Worm (Caenorhabditis elegans): ENCODE results near the gene M195.2.

The M195.2 gene

DNA sequence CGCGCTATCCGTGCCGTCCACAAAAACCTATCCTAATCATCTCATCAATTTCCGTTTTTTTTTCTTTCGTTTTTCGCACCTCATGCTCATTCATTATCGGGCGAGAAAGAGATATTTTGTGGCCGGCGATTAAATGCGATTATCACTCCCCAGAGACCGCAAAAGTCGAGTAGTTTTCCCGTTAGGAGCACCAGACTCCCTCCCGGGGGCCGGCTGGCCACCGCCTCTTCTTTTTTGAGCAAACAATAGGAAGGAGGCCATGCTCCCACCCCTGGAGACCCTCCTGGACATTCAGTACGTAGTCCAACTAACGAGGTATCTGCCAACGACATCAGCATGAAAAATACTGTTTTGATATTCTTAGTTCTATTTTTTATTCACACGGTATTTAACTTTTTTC lies at the start of gene M195.2:
Gene M195.2, plus strand, starts transcription at position 301 of the 400 bp plus-strand sequence.
- no peak for TF ChIP-seq him-1 (tag; optimal IDR thresholded peaks at IDR 0.05)
- TF ChIP-seq W03F9.2 (tag; optimal IDR thresholded peaks at IDR 0.05): no peak
- no peak for TF ChIP-seq dao-5 (tag; optimal IDR thresholded peaks at IDR 0.05)

DNA sequence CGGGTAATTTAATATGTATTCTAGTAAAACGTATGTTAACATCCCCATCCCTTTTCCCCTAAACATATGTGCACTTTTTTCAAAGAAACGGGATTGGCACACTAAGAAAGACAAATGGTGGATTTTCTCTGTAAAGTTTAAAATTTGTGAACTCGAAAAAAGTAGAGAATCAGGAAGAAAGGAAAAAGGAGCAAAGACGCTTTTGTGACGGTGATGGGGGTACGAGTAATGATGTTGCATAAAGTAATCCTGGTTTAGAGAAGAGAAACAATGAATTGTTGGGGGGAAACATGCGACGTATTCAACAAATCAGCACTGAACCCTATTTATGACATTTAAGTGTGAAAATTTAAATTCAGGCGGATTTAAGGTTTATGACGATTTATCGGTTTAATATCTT lies 49.1 kb upstream of the M195.2 start:
- no peak for TF ChIP-seq him-1 (tag; optimal IDR thresholded peaks at IDR 0.05)
- TF ChIP-seq W03F9.2 (tag; optimal IDR thresholded peaks at IDR 0.05): no peak
- no peak for TF ChIP-seq dao-5 (tag; optimal IDR thresholded peaks at IDR 0.05)

DNA sequence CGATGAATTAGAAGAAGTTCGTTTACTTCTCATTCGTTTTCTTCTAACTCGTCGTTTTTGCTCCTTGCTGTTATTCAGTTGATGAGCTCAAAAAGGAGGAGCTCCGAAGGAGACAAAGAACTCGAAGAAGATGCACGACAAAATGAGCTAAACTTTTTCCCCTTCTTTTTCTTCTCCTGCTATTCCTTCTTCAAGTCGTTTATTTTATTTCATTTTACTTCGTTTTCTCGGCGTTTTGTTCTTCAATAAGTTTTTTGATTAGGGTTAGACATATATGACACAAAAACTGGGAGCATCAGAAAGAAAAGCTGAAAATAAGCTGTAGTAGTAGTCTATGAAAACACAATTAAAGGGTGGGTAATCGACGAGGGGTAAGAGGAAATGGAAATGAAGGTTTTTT lies 48.5 kb upstream of the M195.2 start:
- no peak for TF ChIP-seq dao-5 (tag; optimal IDR thresholded peaks at IDR 0.05)
- no peak for TF ChIP-seq W03F9.2 (tag; optimal IDR thresholded peaks at IDR 0.05)
- no peak for TF ChIP-seq him-1 (tag; optimal IDR thresholded peaks at IDR 0.05)

DNA sequence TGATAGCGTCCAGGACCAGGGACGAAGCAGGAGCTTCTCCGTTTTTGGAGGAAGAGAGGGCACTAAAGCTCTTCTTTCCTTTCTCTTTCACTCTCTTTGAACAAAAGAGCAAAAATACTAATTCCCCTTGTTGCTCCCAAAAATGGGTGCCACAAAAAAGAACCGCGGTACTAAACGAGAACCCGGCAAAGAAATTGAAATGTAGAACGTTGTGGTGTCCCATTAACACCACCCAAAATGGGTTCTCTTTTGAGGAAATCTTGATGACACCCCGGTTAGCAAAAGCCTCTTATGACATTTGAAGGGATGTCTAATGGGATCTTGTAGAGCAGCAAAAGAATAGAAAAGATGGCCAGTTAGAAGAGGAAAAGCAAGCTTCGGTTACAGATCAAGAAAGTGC lies 45.8 kb upstream of the M195.2 start:
- TF ChIP-seq W03F9.2 (tag; optimal IDR thresholded peaks at IDR 0.05): no peak
- TF ChIP-seq him-1 (tag; optimal IDR thresholded peaks at IDR 0.05): no peak
- TF ChIP-seq dao-5 (tag; optimal IDR thresholded peaks at IDR 0.05): no peak

DNA sequence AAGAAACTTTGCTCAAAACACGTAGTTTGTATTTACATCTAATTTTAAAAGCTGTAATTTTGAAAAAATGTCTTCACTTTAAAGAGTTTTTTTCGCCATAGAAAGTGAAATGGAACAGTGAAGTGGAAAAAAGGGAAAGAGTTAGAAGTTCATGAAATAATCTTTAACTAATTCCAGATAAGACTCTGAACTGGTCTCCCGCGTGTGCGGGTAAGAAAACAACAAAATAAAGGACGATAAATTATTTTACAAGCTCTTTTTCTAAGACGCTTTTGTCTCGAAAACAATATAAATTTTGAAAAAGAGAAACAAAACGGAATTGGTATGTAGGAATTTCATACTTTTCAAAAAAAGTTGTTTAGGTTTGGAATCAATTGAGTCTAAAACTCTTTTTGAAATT lies 43.9 kb upstream of the M195.2 start:
- TF ChIP-seq him-1 (tag; optimal IDR thresholded peaks at IDR 0.05) (no peak), W03F9.2 (tag; optimal IDR thresholded peaks at IDR 0.05) (no peak), dao-5 (tag; optimal IDR thresholded peaks at IDR 0.05) (no peak)

DNA sequence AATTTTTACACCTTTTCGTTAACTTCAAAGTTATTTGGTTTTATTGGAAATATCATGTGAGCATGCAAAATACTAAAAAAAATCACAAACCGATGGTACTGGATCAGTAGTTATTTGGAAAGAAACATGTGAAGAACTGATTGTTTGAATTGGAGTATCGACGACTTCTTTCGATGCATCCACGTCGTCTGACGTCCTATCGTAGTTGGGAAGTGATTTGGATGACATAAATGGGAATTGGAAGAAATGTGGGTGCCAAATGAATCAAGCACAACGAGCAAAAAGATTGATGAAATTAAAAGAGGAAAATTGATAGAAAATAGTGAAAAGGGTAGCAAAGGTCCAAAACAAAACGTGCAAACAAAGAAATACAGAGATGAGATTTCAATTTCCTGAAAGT lies 39.3 kb upstream of the M195.2 start, which contains the start of gene shw-1:
Gene shw-1, minus strand, starts transcription at position 228 of the 400 bp plus-strand sequence.
- TF ChIP-seq dao-5 (tag; optimal IDR thresholded peaks at IDR 0.05): no peak
- TF ChIP-seq him-1 (tag; optimal IDR thresholded peaks at IDR 0.05): no peak
- TF ChIP-seq W03F9.2 (tag; optimal IDR thresholded peaks at IDR 0.05): no peak

DNA sequence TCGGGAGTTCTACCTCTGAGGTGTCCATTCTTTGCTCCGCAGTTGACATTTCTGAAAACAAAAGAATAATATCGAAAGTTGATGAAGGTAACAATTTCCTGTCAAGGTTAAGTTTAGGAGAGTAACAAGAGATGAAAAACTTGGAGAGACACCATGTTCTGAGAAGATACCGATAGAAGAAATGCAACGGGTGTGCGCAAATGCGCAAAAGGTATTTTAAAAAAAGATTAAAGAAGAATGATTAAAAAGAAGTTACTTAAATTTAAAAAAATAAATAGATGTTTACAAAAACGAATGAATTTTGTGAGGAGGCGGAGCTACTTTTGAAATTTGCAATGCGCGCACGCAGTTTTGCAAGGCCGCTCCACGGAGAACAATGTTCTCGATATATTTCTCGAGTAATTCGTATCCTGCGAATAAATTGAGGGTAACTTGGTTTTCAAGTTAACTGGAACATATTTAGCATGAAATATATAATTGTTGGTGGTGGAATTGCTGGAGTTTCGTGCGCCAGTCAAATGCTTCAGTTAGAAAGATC lies 35.5 kb upstream of the M195.2 start, which contains the start of the genes ran-3 and C26D10.3:
Gene ran-3, minus strand, starts transcription at position 51 of the 538 bp plus-strand sequence.
Gene C26D10.3, plus strand, starts transcription at position 385 of the 538 bp plus-strand sequence.
- TF ChIP-seq W03F9.2 (tag; optimal IDR thresholded peaks at IDR 0.05): peak; percentile 40
- TF ChIP-seq him-1 (tag; optimal IDR thresholded peaks at IDR 0.05): no peak
- no peak for TF ChIP-seq dao-5 (tag; optimal IDR thresholded peaks at IDR 0.05)

DNA sequence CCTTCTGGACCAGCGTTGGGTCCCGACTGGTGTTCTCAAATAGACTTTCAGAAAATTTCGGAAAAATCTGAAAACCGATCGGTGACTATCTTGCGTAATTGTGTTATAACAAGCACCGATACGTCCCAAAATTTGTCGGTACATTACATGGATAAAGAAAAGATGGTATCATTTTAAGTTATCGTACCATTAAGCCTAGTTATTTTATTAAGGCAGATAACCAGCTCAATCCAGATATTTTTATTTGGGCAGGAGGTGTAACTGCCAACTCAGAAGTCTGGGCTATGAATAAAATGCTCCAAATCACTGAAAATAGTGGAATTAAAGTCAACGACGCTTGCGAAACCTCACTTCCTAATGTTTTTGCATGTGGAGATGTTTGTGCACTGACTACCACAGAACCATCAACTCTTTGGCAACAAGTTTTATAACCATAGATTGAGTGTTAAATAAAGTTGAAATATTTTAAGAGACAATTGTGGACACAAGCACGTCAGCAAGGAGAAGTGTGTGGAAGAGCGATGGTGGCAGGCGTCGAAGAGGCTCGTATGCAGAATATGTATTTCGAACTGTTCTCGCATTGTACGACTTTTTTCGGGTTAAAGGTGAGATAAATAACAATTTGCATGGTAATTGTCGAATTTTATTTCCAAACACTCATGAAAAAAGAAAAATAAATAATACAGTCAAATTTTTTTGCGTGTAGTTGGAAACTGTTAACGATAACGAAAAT lies 34.2 kb upstream of the M195.2 start:
- no peak for TF ChIP-seq him-1 (tag; optimal IDR thresholded peaks at IDR 0.05)
- TF ChIP-seq dao-5 (tag; optimal IDR thresholded peaks at IDR 0.05): no peak
- no peak for TF ChIP-seq W03F9.2 (tag; optimal IDR thresholded peaks at IDR 0.05)

DNA sequence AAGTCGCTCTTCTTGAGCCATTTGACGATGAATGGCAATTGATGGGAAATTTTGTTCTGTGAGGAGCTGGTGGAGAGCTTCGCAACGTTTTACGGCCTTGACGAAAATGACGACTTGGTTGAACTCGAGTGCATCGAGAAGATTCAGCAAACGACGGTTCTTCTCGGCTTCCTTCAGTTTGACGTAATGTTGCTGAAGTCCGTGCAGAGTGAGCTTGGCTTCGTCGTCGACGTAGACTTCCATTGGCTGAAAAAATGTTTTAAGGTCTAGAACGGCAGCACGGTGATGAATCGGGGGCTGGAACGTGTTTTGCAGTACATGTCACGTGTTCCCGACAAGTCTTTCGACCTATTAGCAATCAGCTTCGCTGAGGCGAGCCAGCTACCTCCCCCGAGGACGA lies 33.1 kb upstream of the M195.2 start:
- TF ChIP-seq dao-5 (tag; optimal IDR thresholded peaks at IDR 0.05): no peak
- TF ChIP-seq W03F9.2 (tag; optimal IDR thresholded peaks at IDR 0.05): no peak
- TF ChIP-seq him-1 (tag; optimal IDR thresholded peaks at IDR 0.05): no peak

DNA sequence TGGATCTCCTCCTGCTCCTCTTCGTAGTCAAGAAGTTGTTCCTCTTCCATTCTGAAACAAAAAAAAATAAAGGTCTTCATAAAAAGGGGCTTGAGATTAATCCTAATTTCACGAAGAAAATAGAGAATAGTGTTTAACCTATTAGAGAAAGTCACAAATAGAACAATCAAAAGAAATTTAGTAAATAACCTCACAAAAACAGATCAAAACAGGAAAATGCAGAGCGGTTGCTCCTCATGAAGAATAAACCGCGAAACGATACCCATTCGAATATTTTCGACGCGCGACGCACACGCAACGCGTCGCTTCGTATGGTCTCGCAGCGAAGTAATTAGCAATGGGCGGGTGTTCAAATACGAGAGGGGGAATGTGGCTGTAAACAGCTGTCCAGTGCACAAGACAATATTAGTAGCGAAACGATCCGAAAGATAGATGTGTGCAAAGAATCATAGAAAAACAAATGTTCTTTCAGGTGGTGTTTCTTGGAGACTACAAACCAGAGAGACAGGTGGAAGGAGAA lies 31.7 kb upstream of the M195.2 start, which contains the start of gene hel-1:
Gene hel-1, minus strand, starts transcription at position 51 of the 520 bp plus-strand sequence.
- TF ChIP-seq W03F9.2 (tag; optimal IDR thresholded peaks at IDR 0.05) (peak; percentile 28), him-1 (tag; optimal IDR thresholded peaks at IDR 0.05) (no peak)

DNA sequence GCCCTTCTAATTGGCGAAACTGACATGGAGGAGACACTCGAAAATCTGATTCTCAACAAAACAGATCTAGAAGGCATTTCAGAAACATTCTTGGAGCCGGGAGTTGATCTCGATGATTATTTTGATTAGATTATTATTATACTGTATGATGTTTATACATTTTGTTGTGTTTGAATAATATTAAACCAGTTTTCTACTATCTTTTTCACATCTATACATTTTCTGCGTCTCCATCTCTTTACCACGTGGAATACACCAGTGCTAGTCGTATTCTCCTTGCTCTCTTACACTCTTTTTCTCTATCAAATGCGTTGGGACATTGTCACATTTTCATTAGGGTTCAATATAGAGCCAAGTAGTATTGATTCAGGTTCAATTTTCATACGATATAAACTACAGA lies 31.1 kb upstream of the M195.2 start, which contains the start of gene C26D10.4:
Gene C26D10.4, plus strand, starts transcription at position 301 of the 400 bp plus-strand sequence.
- TF ChIP-seq W03F9.2 (tag; optimal IDR thresholded peaks at IDR 0.05): no peak
- no peak for TF ChIP-seq him-1 (tag; optimal IDR thresholded peaks at IDR 0.05)
- TF ChIP-seq dao-5 (tag; optimal IDR thresholded peaks at IDR 0.05): no peak

DNA sequence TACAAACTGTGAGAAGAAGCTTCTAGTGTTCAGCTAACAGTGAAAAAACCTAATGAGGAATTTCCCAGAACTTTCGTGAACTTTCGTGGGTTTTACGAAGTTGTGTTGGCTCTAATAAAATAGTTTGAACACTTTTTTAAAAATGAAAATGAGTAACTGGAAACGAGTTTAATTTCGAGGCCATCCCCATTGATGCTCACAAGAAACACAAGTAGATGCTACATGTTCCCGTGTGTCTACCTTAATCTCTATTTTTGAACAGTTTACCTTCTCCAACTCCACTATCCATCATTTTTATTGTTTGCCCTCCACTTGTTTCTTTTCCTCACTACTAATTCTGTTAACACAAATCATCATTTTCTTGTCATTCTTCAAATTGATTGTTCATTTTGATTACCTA lies 26.9 kb upstream of the M195.2 start, which contains the start of gene C26D10.7:
Gene C26D10.7, plus strand, starts transcription at position 301 of the 400 bp plus-strand sequence.
- TF ChIP-seq him-1 (tag; optimal IDR thresholded peaks at IDR 0.05) (no peak), dao-5 (tag; optimal IDR thresholded peaks at IDR 0.05) (no peak), W03F9.2 (tag; optimal IDR thresholded peaks at IDR 0.05) (no peak)

DNA sequence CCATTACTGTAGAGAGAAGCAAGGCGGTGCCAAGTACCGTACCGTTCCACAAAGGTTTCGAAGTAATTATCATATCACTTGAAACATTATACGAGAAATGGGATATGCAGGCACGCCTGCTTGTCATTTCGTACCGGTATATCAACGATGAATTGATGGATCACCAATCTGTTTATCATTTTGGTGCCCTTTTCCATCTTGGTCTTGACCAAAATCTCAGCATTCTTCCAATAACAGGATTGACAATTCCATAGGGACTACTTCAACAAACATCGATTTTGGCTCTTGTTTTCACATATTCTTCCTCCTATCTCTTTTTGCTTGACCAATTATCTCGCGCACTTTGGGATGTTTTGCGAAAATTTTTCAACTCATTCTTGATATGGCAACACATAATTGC lies 21.4 kb upstream of the M195.2 start:
- TF ChIP-seq him-1 (tag; optimal IDR thresholded peaks at IDR 0.05) (no peak), dao-5 (tag; optimal IDR thresholded peaks at IDR 0.05) (no peak), W03F9.2 (tag; optimal IDR thresholded peaks at IDR 0.05) (no peak)

DNA sequence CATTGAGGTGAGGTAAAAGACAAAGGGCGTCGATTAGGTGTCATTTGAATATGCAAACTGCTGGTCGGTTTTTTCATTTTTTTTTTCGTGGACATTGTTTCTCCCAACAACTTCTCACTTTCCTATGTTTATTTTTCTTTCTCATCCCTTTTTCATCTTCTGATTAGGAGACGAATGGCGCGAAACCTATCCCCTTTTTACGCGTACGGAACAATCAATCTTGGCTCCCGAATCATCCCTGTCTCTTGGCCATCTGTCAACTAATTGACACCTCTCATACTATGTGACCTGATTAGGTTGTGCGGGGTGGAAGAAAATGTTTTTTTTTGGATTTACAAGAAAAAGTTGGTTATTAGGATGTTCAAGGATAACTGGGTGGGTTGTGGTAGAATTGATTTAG lies 15.8 kb upstream of the M195.2 start:
- TF ChIP-seq W03F9.2 (tag; optimal IDR thresholded peaks at IDR 0.05) (no peak), dao-5 (tag; optimal IDR thresholded peaks at IDR 0.05) (no peak), him-1 (tag; optimal IDR thresholded peaks at IDR 0.05) (no peak)
